Fruit fly (Drosophila melanogaster): ENCODE results near the gene side-VII.
A peak's percentile ranks its signal among the peaks of the same experiment; 100 is the strongest.

Gene side-VII

DNA sequence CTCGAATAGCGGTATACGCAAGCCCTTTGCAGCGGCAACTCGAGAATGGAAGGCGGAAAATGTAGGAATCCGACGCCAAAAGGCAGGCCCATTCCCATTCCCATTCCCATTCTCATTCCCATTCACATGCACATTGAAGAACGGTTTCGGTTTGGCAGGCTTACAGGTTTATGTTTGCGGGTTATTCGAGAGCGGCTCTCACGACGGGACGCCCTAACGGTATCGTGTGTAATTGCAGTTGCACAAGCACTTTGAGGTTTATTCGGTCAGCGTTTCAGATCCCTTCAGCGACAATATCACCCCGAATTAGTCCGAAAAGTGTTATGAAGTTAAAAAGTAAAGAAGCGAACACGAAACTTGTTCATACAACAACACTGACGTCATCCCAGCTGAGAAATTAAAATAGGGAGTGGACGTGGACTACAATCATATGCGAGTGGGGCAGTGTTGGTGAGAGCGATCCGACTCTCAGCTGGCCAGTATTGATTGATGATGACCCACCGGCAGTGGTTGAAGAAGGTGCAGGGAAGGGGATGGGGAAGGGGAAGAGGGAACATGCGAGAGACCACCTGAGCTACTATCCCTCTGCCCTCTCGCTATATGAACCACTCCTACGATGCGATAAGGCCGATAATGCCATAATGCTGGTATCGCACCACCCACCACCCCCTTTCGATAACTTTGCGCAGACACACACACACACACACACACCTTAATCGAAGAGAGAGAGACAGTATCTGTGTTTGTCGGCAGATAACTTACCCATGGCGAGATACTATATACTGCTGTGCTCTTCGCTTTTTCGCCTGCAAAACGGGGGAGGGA is 35.4 kb downstream of the side-VII start:
- peak; percentile 27 for TF ChIP-seq EcR (GFP tag; optimal IDR thresholded peaks at IDR 0.05)
- TF ChIP-seq CG32121 (GFP tag; IDR thresholded peaks at IDR 0.05) = no peak
- TF ChIP-seq CG17806 (tag; optimal IDR thresholded peaks at IDR 0.05) = no peak
- TF ChIP-seq Snoo (tag; optimal IDR thresholded peaks at IDR 0.05) = no peak
- no peak for TF ChIP-seq CG13204 (GFP tag; optimal IDR thresholded peaks at IDR 0.05)

DNA sequence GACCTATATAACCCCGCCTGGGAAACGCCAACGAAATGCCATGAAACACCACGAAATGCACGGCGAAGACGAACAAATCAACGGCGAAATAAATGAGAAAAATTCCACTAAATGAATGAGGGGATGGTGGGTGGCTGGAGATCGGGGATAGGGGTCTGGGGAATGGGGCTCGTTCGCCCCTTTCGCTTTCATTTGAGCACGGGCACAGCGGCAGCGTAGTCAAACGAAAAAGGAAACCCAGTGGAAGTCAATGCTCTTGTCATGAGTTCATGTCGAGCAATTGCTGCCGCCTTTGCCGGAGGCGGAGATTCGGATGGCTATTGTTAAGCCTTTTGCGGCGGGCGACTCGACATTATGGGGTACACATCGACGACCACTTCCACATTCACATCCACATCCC is 36.5 kb downstream of the side-VII start:
- no peak for TF ChIP-seq CG9948 (tag; optimal IDR thresholded peaks at IDR 0.05)
- peak; percentile 68 for TF ChIP-seq EcR (GFP tag; optimal IDR thresholded peaks at IDR 0.05)

DNA sequence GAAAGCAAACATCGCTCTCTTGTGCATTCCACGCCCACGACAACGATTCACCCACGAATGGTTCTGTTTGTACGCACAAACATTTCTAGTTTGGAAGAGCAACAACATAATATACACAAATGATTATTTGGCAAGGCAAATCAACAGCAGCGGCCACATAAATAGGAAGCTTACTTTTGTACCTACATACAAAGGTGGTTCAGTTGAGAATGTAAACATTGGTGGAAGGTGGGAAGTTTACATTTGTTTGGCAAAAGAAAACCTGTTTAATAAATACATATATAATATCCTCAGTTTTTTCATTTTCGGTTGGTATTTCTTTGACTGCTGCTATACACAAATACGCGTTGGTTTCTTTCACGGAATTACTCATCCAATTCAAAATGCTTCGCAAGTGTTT is 37.2 kb downstream of the side-VII start:
- TF ChIP-seq Snoo (tag; optimal IDR thresholded peaks at IDR 0.05) (peak; percentile 27), CG9948 (tag; optimal IDR thresholded peaks at IDR 0.05) (peak; percentile 30), EcR (GFP tag; optimal IDR thresholded peaks at IDR 0.05) (no peak), Pif1B (GFP tag; optimal IDR thresholded peaks at IDR 0.05) (peak; percentile 37), gl (tag; optimal IDR thresholded peaks at IDR 0.05) (no peak), CG15710 (tag; optimal IDR thresholded peaks at IDR 0.05) (peak; percentile 12), CG17806 (tag; optimal IDR thresholded peaks at IDR 0.05) (peak; percentile 38), CG14655 (GFP tag; optimal IDR thresholded peaks at IDR 0.05) (peak; percentile 67), CG8301 (tag; optimal IDR thresholded peaks at IDR 0.05) (peak; percentile 71), fd96Ca (GFP tag; IDR thresholded peaks at IDR 0.05) (no peak), CG34367 (tag; optimal IDR thresholded peaks at IDR 0.05) (peak; percentile 7), CG8159 (tag; optimal IDR thresholded peaks at IDR 0.05) (peak; percentile 33)

DNA sequence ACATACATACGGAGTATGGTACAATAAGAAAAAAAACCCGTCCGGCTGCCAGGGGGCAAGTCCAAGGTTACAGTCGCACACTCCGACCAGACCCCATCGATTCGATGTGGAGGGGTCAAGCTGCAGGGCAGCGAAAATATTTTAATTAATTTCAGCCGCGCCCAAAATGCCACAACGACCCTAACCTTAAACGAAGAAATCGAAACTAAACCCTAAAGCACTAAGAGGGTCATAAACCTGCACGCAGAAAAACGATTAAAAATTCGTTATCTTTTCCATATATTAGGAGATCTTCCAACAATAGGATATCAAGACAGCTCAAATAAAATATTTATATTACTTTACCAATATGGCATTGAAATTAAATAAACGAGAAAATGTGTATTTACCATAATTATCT is 37.9 kb downstream of the side-VII start:
- TF ChIP-seq CG8159 (tag; optimal IDR thresholded peaks at IDR 0.05) (no peak), EcR (GFP tag; optimal IDR thresholded peaks at IDR 0.05) (peak; percentile 30)

DNA sequence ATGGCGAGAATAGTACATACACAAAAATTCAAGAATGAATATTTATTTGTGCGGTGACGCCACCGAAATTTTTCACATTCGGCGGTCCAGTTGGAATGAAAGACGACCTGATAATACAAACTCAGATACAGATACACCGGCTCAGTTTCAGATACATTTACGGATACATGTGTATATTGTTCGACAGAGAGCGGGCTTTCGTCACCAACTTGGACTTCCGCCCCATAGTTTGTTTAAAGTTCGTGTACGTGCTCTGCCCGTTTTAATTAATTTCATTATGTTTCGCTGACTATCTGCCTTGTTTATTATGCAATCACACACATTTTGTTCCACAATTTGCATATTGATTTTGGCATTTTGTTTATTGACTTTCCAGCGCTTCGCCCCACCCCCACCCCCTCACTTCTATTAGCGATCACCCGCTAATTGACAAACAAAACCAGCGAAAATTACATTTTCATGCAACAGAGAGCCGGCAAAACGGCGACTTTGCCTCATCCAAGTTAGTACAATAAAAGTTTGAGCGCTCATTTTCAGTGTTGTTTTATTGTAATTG is 38.6 kb downstream of the side-VII start:
- TF ChIP-seq CG17806 (tag; optimal IDR thresholded peaks at IDR 0.05) (no peak), CG34367 (tag; optimal IDR thresholded peaks at IDR 0.05) (no peak), CG13204 (GFP tag; optimal IDR thresholded peaks at IDR 0.05) (no peak), Pif1B (GFP tag; optimal IDR thresholded peaks at IDR 0.05) (no peak), rn (GFP tag; IDR thresholded peaks at IDR 0.05) (no peak), CG15710 (tag; optimal IDR thresholded peaks at IDR 0.05) (no peak), CG9948 (tag; optimal IDR thresholded peaks at IDR 0.05) (no peak), Pif1A (GFP tag; optimal IDR thresholded peaks at IDR 0.05) (no peak), gl (tag; optimal IDR thresholded peaks at IDR 0.05) (no peak), CG8301 (tag; optimal IDR thresholded peaks at IDR 0.05) (no peak)

DNA sequence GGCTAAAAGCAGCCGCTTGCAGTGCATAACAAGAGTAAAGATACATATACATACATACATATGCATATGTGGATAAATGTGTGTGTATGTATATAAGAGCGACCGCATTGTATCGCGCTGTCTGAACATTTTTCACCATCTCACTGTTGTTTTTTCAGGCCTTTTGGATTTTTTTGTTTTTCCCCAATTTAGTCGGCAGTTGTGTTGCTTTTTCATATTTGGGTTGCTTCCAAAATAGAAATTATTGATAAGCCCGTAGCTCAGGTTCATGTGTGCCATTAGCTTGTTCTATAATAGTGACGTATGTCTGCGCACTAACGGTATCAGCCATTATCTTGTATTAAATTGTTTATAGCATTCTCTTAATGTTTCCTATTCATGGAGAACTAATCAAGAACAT is 39.3 kb downstream of the side-VII start:
- TF ChIP-seq CG34367 (tag; optimal IDR thresholded peaks at IDR 0.05) = no peak
- no peak for TF ChIP-seq CG8301 (tag; optimal IDR thresholded peaks at IDR 0.05)
- TF ChIP-seq CG4496 (GFP tag; IDR thresholded peaks at IDR 0.05) = no peak
- no peak for TF ChIP-seq gl (tag; optimal IDR thresholded peaks at IDR 0.05)
- no peak for TF ChIP-seq D1 (tag; optimal IDR thresholded peaks at IDR 0.05)
- no peak for TF ChIP-seq Pif1A (GFP tag; optimal IDR thresholded peaks at IDR 0.05)
- no peak for TF ChIP-seq rn (GFP tag; IDR thresholded peaks at IDR 0.05)
- TF ChIP-seq CG12605 (GFP tag; IDR thresholded peaks at IDR 0.05) = no peak
- TF ChIP-seq CG10348 (GFP tag; IDR thresholded peaks at IDR 0.05) = no peak
- no peak for TF ChIP-seq EcR (GFP tag; optimal IDR thresholded peaks at IDR 0.05)
- no peak for TF ChIP-seq CG17806 (tag; optimal IDR thresholded peaks at IDR 0.05)
- no peak for TF ChIP-seq CG14655 (GFP tag; optimal IDR thresholded peaks at IDR 0.05)
- no peak for TF ChIP-seq CG8159 (tag; optimal IDR thresholded peaks at IDR 0.05)
- TF ChIP-seq CG9948 (tag; optimal IDR thresholded peaks at IDR 0.05) = no peak
- TF ChIP-seq Snoo (tag; optimal IDR thresholded peaks at IDR 0.05) = no peak
- no peak for TF ChIP-seq Pif1B (GFP tag; optimal IDR thresholded peaks at IDR 0.05)
- TF ChIP-seq Ets98B (GFP tag; IDR thresholded peaks at IDR 0.05) = no peak
- no peak for TF ChIP-seq fd96Ca (GFP tag; IDR thresholded peaks at IDR 0.05)
- TF ChIP-seq CG15710 (tag; optimal IDR thresholded peaks at IDR 0.05) = no peak
- no peak for TF ChIP-seq CG13204 (GFP tag; optimal IDR thresholded peaks at IDR 0.05)

DNA sequence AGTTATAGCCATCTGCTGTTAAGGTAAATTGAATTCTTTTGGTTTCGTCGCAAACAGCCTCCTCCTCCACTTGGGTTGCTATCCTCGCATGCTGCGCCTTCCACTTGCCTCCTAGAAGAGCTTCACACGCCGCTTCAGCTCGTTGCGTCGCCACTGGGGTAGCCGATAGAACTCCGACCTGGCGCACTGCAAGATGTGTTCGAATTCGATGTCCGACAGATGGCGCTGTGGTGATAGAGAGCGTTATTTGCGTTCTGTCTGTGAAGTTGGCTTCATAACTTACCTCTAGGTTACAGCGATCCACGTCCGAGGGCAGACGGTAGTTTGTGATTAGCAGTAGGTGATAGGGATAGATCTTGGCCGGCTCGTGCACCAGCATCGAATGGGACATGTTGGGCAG is 44.8 kb downstream of the side-VII start:
- TF ChIP-seq CG10348 (GFP tag; IDR thresholded peaks at IDR 0.05) (no peak), CG13204 (GFP tag; optimal IDR thresholded peaks at IDR 0.05) (no peak), CG9948 (tag; optimal IDR thresholded peaks at IDR 0.05) (no peak), CG8301 (tag; optimal IDR thresholded peaks at IDR 0.05) (no peak), CG15710 (tag; optimal IDR thresholded peaks at IDR 0.05) (no peak), fd96Ca (GFP tag; IDR thresholded peaks at IDR 0.05) (no peak), EcR (GFP tag; optimal IDR thresholded peaks at IDR 0.05) (no peak), CG4496 (GFP tag; IDR thresholded peaks at IDR 0.05) (no peak), Pif1A (GFP tag; optimal IDR thresholded peaks at IDR 0.05) (no peak), Pif1B (GFP tag; optimal IDR thresholded peaks at IDR 0.05) (no peak), CG34367 (tag; optimal IDR thresholded peaks at IDR 0.05) (no peak), CG17806 (tag; optimal IDR thresholded peaks at IDR 0.05) (no peak), CG14655 (GFP tag; optimal IDR thresholded peaks at IDR 0.05) (no peak)

Measured in whole organism, pupa.